Worm (Caenorhabditis elegans) whole organism, L3 larva: ENCODE measurements around the gene srw-11.
"Not testable (repeated sequence)": the region's sequence is repeated elsewhere in the genome, so short reads cannot be mapped to it uniquely, and the experiment has no call there.

Source experiments
- lin-39 ChIP-seq: fragments of 150-350 bp; optimal IDR thresholded peaks from 2 replicates; lab custom pipeline; 2018; ENCODE audit warnings: missing biosample characterization, missing genetic modification reagents, missing genetic modification characterization
- snpc-4 ChIP-seq: fragments of 150-350 bp; optimal IDR thresholded peaks from 2 replicates; lab custom pipeline; 2014; ENCODE audit warnings: missing biosample characterization, missing genetic modification characterization
- ztf-11 ChIP-seq: fragments of 150-350 bp; optimal IDR thresholded peaks from 2 replicates; lab custom pipeline; 2014; ENCODE audit warnings: missing biosample characterization, missing genetic modification characterization

- not testable (repeated sequence) for TF ChIP-seq lin-39 (tag; lab: Kevin White, UChicago); snpc-4 (tag; lab: Kevin White, UChicago); ztf-11
Measured at ce11 chrV:15250304-15250703, 10.2 kb upstream of the srw-11 start, which contains the start of gene srd-28.
